Worm (Caenorhabditis elegans) whole organism, young adult: ENCODE data around the gene F49E2.5.

Source experiments
- F52B5.7 ChIP-seq: sonication (generic microtip); optimal IDR thresholded peaks from 2 replicates; lab custom pipeline; 2016; ENCODE audit warnings: mild to moderate bottlenecking, missing genetic modification characterization, missing compliant biosample characterization
- Y79H2A.3 ChIP-seq: fragments of 200-800 bp; sonication (Bioruptor generic); conservative IDR thresholded peaks from 2 replicates; pipeline ENCODE4 v1.3.6; 2022; ENCODE audit warnings: missing genetic modification reagents, missing genetic modification characterization, missing compliant biosample characterization
- ama-1 ChIP-seq, 3 experiments: fragments of 150-350 bp in 1 of 3; sonication (generic microtip) in 2 of 3; optimal IDR thresholded peaks; 2 replicates each; lab custom pipeline; 2014 to 2018; ENCODE audit warnings: missing biosample characterization in 2 of 3, missing genetic modification characterization in 2 of 3, missing genetic modification reagents in 2 of 3
- aptf-3 ChIP-seq: fragments of 200-800 bp; sonication (Bioruptor generic); IDR thresholded peaks from 2 replicates; pipeline ENCODE4 v1.3.6; 2022; ENCODE audit warnings: missing genetic modification characterization, missing compliant biosample characterization
- egl-18 ChIP-seq: fragments of 200-800 bp; sonication (Bioruptor generic); IDR thresholded peaks from 2 replicates; pipeline ENCODE4 v1.3.6; 2022; ENCODE audit warnings: missing genetic modification reagents, missing genetic modification characterization, missing compliant biosample characterization
- nfya-2 ChIP-seq: fragments of 200-800 bp; sonication (Bioruptor generic); IDR thresholded peaks from 2 replicates; pipeline ENCODE4 v1.3.6; 2022; ENCODE audit warnings: missing genetic modification reagents, missing genetic modification characterization, missing compliant biosample characterization
- nhr-90 ChIP-seq: sonication (generic microtip); optimal IDR thresholded peaks from 2 replicates; lab custom pipeline; 2016; ENCODE audit warnings: missing genotype, mild to moderate bottlenecking, missing genetic modification characterization, missing compliant biosample characterization
- snpc-4 ChIP-seq, 5 experiments: fragments of 150-350 bp in 1 of 5; sonication (generic microtip) in 4 of 5; optimal IDR thresholded peaks; 2 replicates each; lab custom pipeline; 2014 to 2018; ENCODE audit warnings: missing genetic modification characterization in 5 of 5, missing biosample characterization in 3 of 5, antibody characterized with exemption in 2 of 5, mild to moderate bottlenecking in 2 of 5, missing compliant biosample characterization in 2 of 5, missing genotype in 2 of 5, moderate library complexity in 2 of 5, missing genetic modification reagents in 1 of 5

- TF ChIP-seq nhr-90 (tag; lab: Kevin White, UChicago) (no peak), ama-1 (optimal IDR thresholded peaks at IDR 0.05; lab: Kevin White, UChicago) (no peak), ama-1 (GFP tag; optimal IDR thresholded peaks at IDR 0.05; lab: Kevin White, UChicago) (no peak), F52B5.7 (tag; lab: Kevin White, UChicago) (no peak), snpc-4 (GFP tag; optimal IDR thresholded peaks at IDR 0.05; lab: Kevin White, UChicago) (no peak), snpc-4 (tag; optimal IDR thresholded peaks at IDR 0.05; lab: Kevin White, UChicago) (no peak), egl-18 (GFP tag; lab: Robert Waterston, UW) (no peak), aptf-3 (no peak), nfya-2 (GFP tag; lab: Robert Waterston, UW) (no peak), Y79H2A.3 (GFP tag; lab: Robert Waterston, UW) (no peak)
These were observed 20.3 kb upstream of the F49E2.5 start, which contains the start of gene C07B5.3 for ce11 chrX:9523118-9523517.
